Worm (Caenorhabditis elegans) whole organism, L4 larva: ENCODE results near the gene srlf-20.

ENCODE experiments used
- ZK546.5 ChIP-seq, 2 experiments: sonication (generic microtip); optimal IDR thresholded peaks; 2 replicates each; lab custom pipeline; 2017; ENCODE audit warnings: missing biosample characterization in 2 of 2, missing genetic modification characterization in 2 of 2
- aly-2 ChIP-seq: sonication (generic microtip); optimal IDR thresholded peaks from 2 replicates; lab custom pipeline; 2018; ENCODE audit warnings: missing biosample characterization, missing genetic modification characterization
- ama-1 ChIP-seq: fragments of 150-350 bp; optimal IDR thresholded peaks from 2 replicates; lab custom pipeline; 2014; ENCODE audit warnings: inconsistent platforms, mixed read lengths
- dpl-1 ChIP-seq: fragments of 150-350 bp; optimal IDR thresholded peaks from 2 replicates; lab custom pipeline; 2014; ENCODE audit warnings: missing biosample characterization, missing genetic modification reagents, missing genetic modification characterization
- dve-1 ChIP-seq: sonication (generic microtip); optimal IDR thresholded peaks from 2 replicates; lab custom pipeline; 2017; ENCODE audit warnings: antibody characterized with exemption, mild to moderate bottlenecking, missing genetic modification characterization, missing compliant biosample characterization; ENCODE audit not compliant: insufficient read depth
- hlh-30 ChIP-seq: sonication (generic microtip); optimal IDR thresholded peaks from 2 replicates; lab custom pipeline; 2017; ENCODE audit warnings: antibody characterized with exemption, mild to moderate bottlenecking, missing genetic modification characterization, missing compliant biosample characterization; ENCODE audit not compliant: insufficient read depth
- lin-38 ChIP-seq: fragments of 200-800 bp; sonication (Bioruptor generic); IDR thresholded peaks from 2 replicates; pipeline ENCODE4 v1.3.6; 2022; ENCODE audit warnings: missing genetic modification reagents, missing genetic modification characterization, missing compliant biosample characterization
- mdl-1 ChIP-seq, 2 experiments: fragments of 150-350 bp in 1 of 2; sonication (generic microtip) in 1 of 2; optimal IDR thresholded peaks; 2 replicates each; lab custom pipeline; 2014 to 2017; ENCODE audit warnings: missing biosample characterization in 2 of 2, missing genetic modification characterization in 2 of 2
- nhr-28 ChIP-seq: fragments of 150-350 bp; optimal IDR thresholded peaks from 2 replicates; lab custom pipeline; 2014; ENCODE audit warnings: missing biosample characterization, missing genetic modification characterization
- saeg-2 ChIP-seq: fragments of 200-800 bp; sonication (Bioruptor generic); IDR thresholded peaks from 2 replicates; pipeline ENCODE4 v1.3.6; 2022; ENCODE audit warnings: missing genetic modification reagents, missing genetic modification characterization, missing compliant biosample characterization
- snpc-4 ChIP-seq: fragments of 150-350 bp; optimal IDR thresholded peaks from 2 replicates; lab custom pipeline; 2014; ENCODE audit warnings: missing biosample characterization, missing genetic modification characterization
- unc-62 ChIP-seq, 3 experiments: fragments of 150-350 bp in 1 of 3; sonication (generic microtip); optimal IDR thresholded peaks in 2 of 3; peaks in 1 of 3; 1 replicate in 1 of 3; 2 replicates in 2 of 3; lab custom pipeline; 2014 to 2017; ENCODE audit warnings: missing biosample characterization in 3 of 3, missing genetic modification characterization in 3 of 3, missing genetic modification reagents in 3 of 3, missing genotype in 1 of 3
- vab-7 ChIP-seq: fragments of 200-800 bp; sonication (Bioruptor generic); IDR thresholded peaks from 2 replicates; pipeline ENCODE4 v1.3.6; 2022; ENCODE audit warnings: missing genetic modification reagents, missing genetic modification characterization, missing compliant biosample characterization
- zag-1 ChIP-seq: fragments of 150-350 bp; optimal IDR thresholded peaks from 2 replicates; lab custom pipeline; 2014; ENCODE audit warnings: missing biosample characterization, missing genetic modification characterization

- TF ChIP-seq ama-1 (lab: Kevin White, UChicago): no peak
- no peak for TF ChIP-seq vab-7 (GFP tag; lab: Robert Waterston, UW)
- TF ChIP-seq snpc-4: no peak
- no peak for TF ChIP-seq ZK546.5 (tag; optimal IDR thresholded peaks at IDR 0.05; lab: Kevin White, UChicago)
- TF ChIP-seq nhr-28 (tag; lab: Kevin White, UChicago): no peak
- no peak for TF ChIP-seq lin-38
- no peak for TF ChIP-seq zag-1 (tag; lab: Kevin White, UChicago)
- no peak for TF ChIP-seq dpl-1 (GFP tag; lab: Kevin White, UChicago)
- TF ChIP-seq saeg-2 (GFP tag; lab: Robert Waterston, UW): no peak
- TF ChIP-seq unc-62 (GFP tag; optimal IDR thresholded peaks at IDR 0.05 in 1 of 2; lab: Kevin White, UChicago): no peak
- no peak for TF ChIP-seq unc-62 (tag; optimal IDR thresholded peaks at IDR 0.05; lab: Kevin White, UChicago)
- no peak for TF ChIP-seq hlh-30 (tag; lab: Kevin White, UChicago)
- no peak for TF ChIP-seq dve-1 (tag; lab: Kevin White, UChicago)
- TF ChIP-seq mdl-1 (tag; optimal IDR thresholded peaks at IDR 0.05; lab: Kevin White, UChicago): no peak
- TF ChIP-seq aly-2 (tag; lab: Kevin White, UChicago): no peak
Observed at ce11 chrV:939341-939740, 45.6 kb downstream of the srlf-20 start.
